Fruit fly (Drosophila melanogaster) whole organism, embryonic: ENCODE results near the gene shd.

Experiments
- Abd-B ChIP-seq: fragments of 200-800 bp; sonication (Bioruptor generic); optimal IDR thresholded peaks from 2 replicates; lab custom pipeline; 2018; ENCODE audit warnings: missing biosample characterization, mild to moderate bottlenecking, missing genetic modification characterization, moderate library complexity
- Adf1 ChIP-seq: fragments of 200-800 bp; sonication (Bioruptor generic); IDR thresholded peaks from 2 replicates; pipeline ENCODE4 v1.3.6; 2022; ENCODE audit warnings: missing biosample characterization, missing genetic modification characterization
- Atf3 ChIP-seq: fragments of 200-800 bp; sonication (Bioruptor generic); optimal IDR thresholded peaks from 3 replicates; lab custom pipeline; 2016; ENCODE audit warnings: missing biosample characterization, missing genetic modification characterization
- Awh ChIP-seq: fragments of 200-800 bp; sonication (Bioruptor generic); IDR thresholded peaks from 2 replicates; pipeline ENCODE4, ENCODE4 v1.3.6; 2022; ENCODE audit warnings: missing biosample characterization, missing genetic modification characterization
- CG10147 ChIP-seq: fragments of 200-800 bp; sonication (Bioruptor generic); optimal IDR thresholded peaks from 2 replicates; lab custom pipeline; 2019; ENCODE audit warnings: missing biosample characterization, mild to moderate bottlenecking, missing genetic modification characterization, moderate library complexity
- CG11560 ChIP-seq: fragments of 200-800 bp; sonication (Bioruptor generic); IDR thresholded peaks from 3 replicates; pipeline ENCODE4 v1.3.6; 2022; ENCODE audit warnings: missing biosample characterization, missing genetic modification characterization
- CG12071 ChIP-seq: fragments of 200-800 bp; sonication (Bioruptor generic); optimal IDR thresholded peaks from 3 replicates; lab custom pipeline; 2018; ENCODE audit warnings: missing biosample characterization, mild to moderate bottlenecking, missing genetic modification characterization
- CG12219 ChIP-seq: fragments of 200-800 bp; sonication (Bioruptor generic); optimal IDR thresholded peaks from 3 replicates; lab custom pipeline; 2018; ENCODE audit warnings: missing biosample characterization, mild to moderate bottlenecking, missing genetic modification characterization
- CG12744 ChIP-seq: fragments of 200-800 bp; sonication (Bioruptor generic); optimal IDR thresholded peaks from 2 replicates; lab custom pipeline; 2016; ENCODE audit warnings: missing biosample characterization, missing genetic modification characterization
- CG14050 ChIP-seq: fragments of 200-800 bp; sonication (Bioruptor generic); IDR thresholded peaks from 3 replicates; pipeline ENCODE4 v1.3.6; 2022; ENCODE audit warnings: missing biosample characterization, missing genetic modification characterization
- CG14667 ChIP-seq: fragments of 200-800 bp; sonication (Bioruptor generic); IDR thresholded peaks from 2 replicates; pipeline ENCODE4 v1.3.6; 2022; ENCODE audit warnings: missing biosample characterization, missing genetic modification characterization
- CG15073 ChIP-seq: fragments of 200-800 bp; sonication (Bioruptor generic); optimal IDR thresholded peaks from 2 replicates; lab custom pipeline; 2016; ENCODE audit warnings: missing biosample characterization, missing genetic modification characterization
- CG17912 ChIP-seq: fragments of 200-800 bp; sonication (Bioruptor generic); optimal IDR thresholded peaks from 2 replicates; lab custom pipeline; 2018; ENCODE audit warnings: missing biosample characterization, mild to moderate bottlenecking, missing genetic modification characterization
- CG30431 ChIP-seq: fragments of 200-800 bp; sonication (Bioruptor generic); optimal IDR thresholded peaks from 2 replicates; lab custom pipeline; 2017; ENCODE audit warnings: missing biosample characterization, missing genetic modification characterization
- CG3407 ChIP-seq: fragments of 200-800 bp; sonication (Bioruptor generic); optimal IDR thresholded peaks from 2 replicates; lab custom pipeline; 2018; ENCODE audit warnings: missing biosample characterization, mild to moderate bottlenecking, missing genetic modification characterization
- CG4854 ChIP-seq: fragments of 200-800 bp; sonication (Bioruptor generic); optimal IDR thresholded peaks from 2 replicates; lab custom pipeline; 2016; ENCODE audit warnings: missing biosample characterization, missing genetic modification characterization, inconsistent platforms
- CG5953 ChIP-seq: fragments of 200-800 bp; sonication (Bioruptor generic); IDR thresholded peaks from 2 replicates; pipeline ENCODE4 v1.3.6; 2022; ENCODE audit warnings: missing biosample characterization, missing genetic modification characterization
- CG6254 ChIP-seq: fragments of 200-800 bp; sonication (Bioruptor generic); optimal IDR thresholded peaks from 3 replicates; lab custom pipeline; 2017; ENCODE audit warnings: mild to moderate bottlenecking, missing biosample characterization, missing genetic modification reagents, missing genetic modification characterization
- CG6272 ChIP-seq: fragments of 200-800 bp; sonication (Bioruptor generic); IDR thresholded peaks from 2 replicates; pipeline ENCODE4 v1.3.6; 2022; ENCODE audit warnings: missing biosample characterization, missing genetic modification characterization
- CG6689 ChIP-seq: fragments of 200-800 bp; sonication (Bioruptor generic); IDR thresholded peaks from 2 replicates; pipeline ENCODE4 v1.3.6; 2022; ENCODE audit warnings: missing biosample characterization, missing genetic modification characterization
- CG6854 ChIP-seq: fragments of 200-800 bp; sonication (Bioruptor generic); optimal IDR thresholded peaks from 3 replicates; lab custom pipeline; 2017; ENCODE audit warnings: missing biosample characterization, mild to moderate bottlenecking, missing genetic modification characterization
- CG7987 ChIP-seq: fragments of 200-800 bp; sonication (Bioruptor generic); optimal IDR thresholded peaks from 2 replicates; lab custom pipeline; 2018; ENCODE audit warnings: missing biosample characterization, mild to moderate bottlenecking, missing genetic modification characterization, moderate library complexity
- Dp ChIP-seq: fragments of 200-800 bp; sonication (Bioruptor generic); optimal IDR thresholded peaks from 2 replicates; lab custom pipeline; 2018; ENCODE audit warnings: missing biosample characterization, mild to moderate bottlenecking, missing genetic modification characterization, moderate library complexity
- HmgZ ChIP-seq: fragments of 200-800 bp; sonication (Bioruptor generic); optimal IDR thresholded peaks from 2 replicates; lab custom pipeline; 2018; ENCODE audit warnings: missing biosample characterization, mild to moderate bottlenecking, missing genetic modification characterization
- Hsf ChIP-seq: fragments of 200-800 bp; sonication (Bioruptor generic); optimal IDR thresholded peaks from 3 replicates; lab custom pipeline; 2016; ENCODE audit warnings: missing biosample characterization, missing genetic modification characterization
- Lhr ChIP-seq: fragments of 200-800 bp; sonication (Bioruptor generic); optimal IDR thresholded peaks from 3 replicates; lab custom pipeline; 2017; ENCODE audit warnings: mild to moderate bottlenecking, missing biosample characterization, missing genetic modification reagents, missing genetic modification characterization
- MTF-1 ChIP-seq: fragments of 200-800 bp; sonication (Bioruptor generic); optimal IDR thresholded peaks from 2 replicates; lab custom pipeline; 2018; ENCODE audit warnings: missing biosample characterization, mild to moderate bottlenecking, missing genetic modification characterization, borderline replicate concordance
- Mad ChIP-seq: fragments of 200-800 bp; sonication (Bioruptor generic); optimal IDR thresholded peaks from 2 replicates; lab custom pipeline; 2016; ENCODE audit warnings: missing biosample characterization, missing genetic modification characterization
- NC2β ChIP-seq: fragments of 200-800 bp; sonication (Bioruptor generic); optimal IDR thresholded peaks from 2 replicates; lab custom pipeline; 2016; ENCODE audit warnings: missing biosample characterization, missing genetic modification characterization
- Spps ChIP-seq: fragments of 200-800 bp; sonication (Bioruptor generic); optimal IDR thresholded peaks from 2 replicates; lab custom pipeline; 2018; ENCODE audit warnings: missing biosample characterization, mild to moderate bottlenecking, missing genetic modification characterization
- Sry-β ChIP-seq: fragments of 200-800 bp; sonication (Bioruptor generic); optimal IDR thresholded peaks from 2 replicates; lab custom pipeline; 2018; ENCODE audit warnings: missing biosample characterization, mild to moderate bottlenecking, missing genetic modification characterization, moderate library complexity
- cas ChIP-seq: fragments of 200-800 bp; sonication (Bioruptor generic); IDR thresholded peaks from 2 replicates; pipeline ENCODE4 v1.3.6; 2022; ENCODE audit warnings: missing biosample characterization, missing genetic modification characterization
- chinmo ChIP-seq: fragments of 200-800 bp; sonication (Bioruptor generic); IDR thresholded peaks from 4 replicates; pipeline ENCODE4 v1.3.6; 2022; ENCODE audit warnings: missing biosample characterization, missing genetic modification characterization; ENCODE audit not compliant: partially characterized antibody
- cwo ChIP-seq: fragments of 200-800 bp; sonication (Bioruptor generic); optimal IDR thresholded peaks from 3 replicates; lab custom pipeline; 2017; ENCODE audit warnings: missing biosample characterization, missing genetic modification characterization, mild to moderate bottlenecking, moderate library complexity, missing genetic modification reagents
- da ChIP-seq: fragments of 200-800 bp; sonication (Bioruptor generic); optimal IDR thresholded peaks from 2 replicates; lab custom pipeline; 2016; ENCODE audit warnings: missing biosample characterization, missing genetic modification characterization
- dpn ChIP-seq, 2 experiments: fragments of 200-800 bp; sonication (Bioruptor generic); optimal IDR thresholded peaks; 3 replicates each; lab custom pipeline; 2016; ENCODE audit warnings: missing biosample characterization in 2 of 2, missing genetic modification characterization in 2 of 2
- emc ChIP-seq: fragments of 200-800 bp; sonication (Bioruptor generic); optimal IDR thresholded peaks from 2 replicates; lab custom pipeline; 2016; ENCODE audit warnings: missing biosample characterization, missing genetic modification characterization
- gem ChIP-seq: fragments of 200-800 bp; sonication (Bioruptor generic); optimal IDR thresholded peaks from 2 replicates; lab custom pipeline; 2019; ENCODE audit warnings: missing biosample characterization, mild to moderate bottlenecking, missing genetic modification characterization, moderate library complexity
- insv ChIP-seq, 2 experiments: fragments of 200-800 bp; sonication (Bioruptor generic); optimal IDR thresholded peaks; 3 replicates each; lab custom pipeline; 2016 to 2018; ENCODE audit warnings: missing biosample characterization in 2 of 2, missing genetic modification characterization in 2 of 2
- kay ChIP-seq: fragments of 200-800 bp; sonication (Bioruptor generic); optimal IDR thresholded peaks from 2 replicates; lab custom pipeline; 2016; ENCODE audit warnings: missing biosample characterization, missing genetic modification characterization
- lmd ChIP-seq: fragments of 200-800 bp; sonication (Bioruptor generic); IDR thresholded peaks from 2 replicates; pipeline ENCODE4 v1.3.6; 2022; ENCODE audit warnings: missing biosample characterization, missing genetic modification characterization
- oc ChIP-seq: fragments of 200-800 bp; sonication (Bioruptor generic); optimal IDR thresholded peaks from 2 replicates; lab custom pipeline; 2018; ENCODE audit warnings: missing biosample characterization, mild to moderate bottlenecking, missing genetic modification characterization, moderate library complexity
- salm ChIP-seq: fragments of 200-800 bp; sonication (Bioruptor generic); optimal IDR thresholded peaks from 2 replicates; lab custom pipeline; 2018; ENCODE audit warnings: missing biosample characterization, mild to moderate bottlenecking, missing genetic modification characterization
- tap ChIP-seq: fragments of 200-800 bp; optimal IDR thresholded peaks from 3 replicates; lab custom pipeline; 2019; ENCODE audit warnings: missing biosample characterization, mild to moderate bottlenecking, missing genetic modification characterization, moderate library complexity
- tgo ChIP-seq: fragments of 200-800 bp; sonication (Bioruptor generic); IDR thresholded peaks from 3 replicates; pipeline ENCODE4 v1.3.6; 2022; ENCODE audit warnings: missing biosample characterization, missing genetic modification characterization
- tll ChIP-seq, 2 experiments: fragments of 200-800 bp in 1 of 2; fragments of >200 bp in 1 of 2; sonication (Bioruptor generic) in 1 of 2; optimal IDR thresholded peaks; 2 replicates each; lab custom pipeline; 2017 to 2019; ENCODE audit warnings: missing biosample characterization in 2 of 2, missing genetic modification characterization in 2 of 2, mild to moderate bottlenecking in 1 of 2, moderate library complexity in 1 of 2
- usp ChIP-seq: fragments of >200 bp; optimal IDR thresholded peaks from 2 replicates; lab custom pipeline; 2017; ENCODE audit warnings: missing biosample characterization, missing genetic modification characterization
- vfl ChIP-seq: fragments of 200-800 bp; sonication (Bioruptor generic); optimal IDR thresholded peaks from 2 replicates; lab custom pipeline; 2016; ENCODE audit warnings: missing biosample characterization, missing genetic modification characterization
- zf30C ChIP-seq: fragments of 200-800 bp; sonication (Bioruptor generic); optimal IDR thresholded peaks from 3 replicates; lab custom pipeline; 2018; ENCODE audit warnings: missing biosample characterization, mild to moderate bottlenecking, missing genetic modification characterization

The shd gene

DNA sequence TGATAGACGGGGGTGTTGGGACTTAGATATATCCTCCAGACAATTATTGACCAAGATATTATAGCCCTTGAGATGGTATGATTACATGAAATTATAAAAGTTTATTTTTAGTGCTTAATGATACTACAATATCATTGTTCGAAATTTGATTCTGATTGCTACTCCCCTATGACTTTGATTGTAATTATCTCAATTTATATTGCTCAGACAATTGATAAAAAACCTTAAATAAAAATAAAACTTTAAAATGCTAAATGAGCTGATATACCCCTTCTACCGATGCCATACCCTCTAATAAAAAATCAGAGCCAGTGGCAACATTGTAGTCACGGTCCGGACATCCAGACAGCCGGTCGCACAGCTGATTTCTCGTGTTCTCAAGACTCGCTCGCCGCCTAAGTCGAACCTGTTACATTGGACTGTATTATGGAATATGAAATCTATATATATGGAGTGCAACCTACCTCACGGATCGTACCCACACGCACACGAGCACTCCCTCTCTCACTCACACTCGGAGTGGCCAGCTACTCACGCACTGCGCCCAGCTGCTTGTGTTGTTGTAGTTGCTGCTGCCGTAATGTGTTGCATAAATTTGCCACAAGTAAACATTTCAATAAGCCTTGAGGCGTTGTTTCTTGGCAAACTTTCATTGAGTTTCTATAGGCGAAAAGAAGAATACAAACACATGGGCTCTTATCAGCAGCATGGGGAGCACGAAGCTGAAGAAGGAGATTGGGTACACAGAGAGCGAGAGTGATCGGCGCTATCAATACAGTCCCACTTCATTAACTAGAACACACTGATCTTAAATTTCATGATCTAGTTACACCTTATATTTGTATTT is 1.1 kb upstream of the shd start (continued):
- TF ChIP-seq cwo (GFP tag; lab: Kevin White, UChicago) (peak; percentile 26), CG7987 (no peak), Mad (no peak), CG3407 (peak; percentile 48), CG17912 (no peak), kay (GFP tag; lab: Kevin White, UChicago) (no peak), Spps (tag; lab: Kevin White, UChicago) (peak; percentile 53), dpn (GFP tag; optimal IDR thresholded peaks at IDR 0.05; lab: Kevin White, UChicago) (peak; percentile 29 to 35), Hsf (peak; percentile 22), NC2β (peak; percentile 6), CG6254 (no peak), zf30C (GFP tag; lab: Kevin White, UChicago) (no peak), tgo (GFP tag; lab: Robert Waterston, UW) (no peak), CG6854 (GFP tag; lab: Kevin White, UChicago) (no peak), vfl (GFP tag; lab: Kevin White, UChicago) (no peak), chinmo (peak; percentile 86; the same call in 3 of the 4 replicates), CG11560 (no peak), tll (GFP tag; optimal IDR thresholded peaks at IDR 0.05; lab: Kevin White, UChicago) (no peak), gem (peak; percentile 77), CG12744 (GFP tag; lab: Kevin White, UChicago) (no peak), insv (GFP tag; optimal IDR thresholded peaks at IDR 0.05; lab: Kevin White, UChicago) (no peak), Sry-β (GFP tag; lab: Kevin White, UChicago) (no peak), oc (tag; lab: Kevin White, UChicago) (no peak), salm (tag; lab: Kevin White, UChicago) (no peak), Abd-B (GFP tag; lab: Kevin White, UChicago) (peak; percentile 44), Dp (GFP tag; lab: Kevin White, UChicago) (no peak), Awh (GFP tag; lab: Robert Waterston, UW) (no peak), CG12219 (GFP tag; lab: Kevin White, UChicago) (no peak), HmgZ (tag; lab: Kevin White, UChicago) (no peak), CG5953 (GFP tag; lab: Robert Waterston, UW) (no peak), Adf1 (GFP tag; lab: Robert Waterston, UW) (no peak), CG6689 (GFP tag; lab: Robert Waterston, UW) (no peak; the same call in 1 of the 2 replicates), Atf3 (peak; percentile 21), emc (GFP tag; lab: Kevin White, UChicago) (no peak), CG30431 (peak; percentile 33), CG14667 (GFP tag; lab: Robert Waterston, UW) (no peak), CG14050 (GFP tag; lab: Robert Waterston, UW) (no peak), da (GFP tag; lab: Kevin White, UChicago) (no peak), CG10147 (GFP tag; lab: Kevin White, UChicago) (peak; percentile 17), tap (peak; percentile 24), CG6272 (GFP tag; lab: Robert Waterston, UW) (no peak), CG15073 (no peak), CG4854 (no peak), usp (GFP tag; lab: Kevin White, UChicago) (no peak), Lhr (GFP tag; lab: Kevin White, UChicago) (peak; percentile 6), CG12071 (no peak), MTF-1 (no peak), lmd (peak; percentile 44), cas (GFP tag; lab: Robert Waterston, UW) (no peak)
